Fruit fly (Drosophila melanogaster): Measurements from ENCODE around the gene Act5C.
A peak's percentile ranks its signal among the peaks of the same experiment; 100 is the strongest.

The Act5C gene

DNA sequence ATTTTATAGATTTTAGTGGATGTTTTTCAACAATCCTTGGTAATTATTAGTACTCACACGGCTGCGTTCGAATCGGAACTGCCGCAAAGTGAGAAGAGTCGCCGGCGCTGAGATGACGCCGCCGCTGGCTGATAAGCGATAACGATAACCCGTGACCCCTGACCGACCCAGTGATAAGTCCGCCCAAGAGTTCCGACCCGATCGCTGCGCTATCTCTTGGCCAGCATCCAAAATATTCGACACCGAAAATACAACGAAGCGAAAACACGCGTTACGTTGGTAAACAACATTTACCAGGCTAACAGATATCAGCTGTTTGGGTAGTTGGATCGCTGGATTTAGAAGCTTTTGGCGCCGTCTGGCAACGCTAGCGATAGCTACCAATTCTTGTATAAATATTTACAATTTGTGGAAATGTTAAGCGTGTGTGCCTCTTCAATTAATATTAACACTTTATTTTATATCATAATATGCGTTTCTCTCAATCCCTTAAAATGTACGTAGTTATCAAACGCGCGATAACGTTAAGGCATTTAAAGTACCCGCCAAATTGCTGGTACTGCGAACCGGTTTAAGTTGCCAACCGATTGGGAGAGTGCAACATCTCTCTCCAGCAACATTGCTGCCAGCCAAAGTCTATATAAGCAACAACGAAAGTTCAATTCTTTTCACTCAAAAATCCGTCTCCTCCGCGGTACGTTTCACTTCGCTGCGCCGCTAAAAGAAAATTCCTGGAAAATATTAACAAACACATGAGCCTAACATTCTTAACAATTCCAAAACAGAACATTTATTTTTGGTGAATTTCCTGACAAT is 16.0 kb downstream of the Act5C start, which contains the start of the genes Shmt and CG3726 (continued):
- TF ChIP-seq CG11398 (GFP tag; optimal IDR thresholded peaks at IDR 0.05) (no peak), CG3847 (GFP tag; IDR thresholded peaks at IDR 0.05) (peak; percentile 41; the same call in 1 of the 2 replicates), unpg (GFP tag; optimal IDR thresholded peaks at IDR 0.05) (peak; percentile 9), CG8290 (GFP tag; optimal IDR thresholded peaks at IDR 0.05) (no peak), CG8290 (tag; optimal IDR thresholded peaks at IDR 0.05) (peak in 1 of 2 experiments; percentile 40), phol (tag; optimal IDR thresholded peaks at IDR 0.05) (no peak), Sry-δ (GFP tag; optimal IDR thresholded peaks at IDR 0.05) (no peak)

DNA sequence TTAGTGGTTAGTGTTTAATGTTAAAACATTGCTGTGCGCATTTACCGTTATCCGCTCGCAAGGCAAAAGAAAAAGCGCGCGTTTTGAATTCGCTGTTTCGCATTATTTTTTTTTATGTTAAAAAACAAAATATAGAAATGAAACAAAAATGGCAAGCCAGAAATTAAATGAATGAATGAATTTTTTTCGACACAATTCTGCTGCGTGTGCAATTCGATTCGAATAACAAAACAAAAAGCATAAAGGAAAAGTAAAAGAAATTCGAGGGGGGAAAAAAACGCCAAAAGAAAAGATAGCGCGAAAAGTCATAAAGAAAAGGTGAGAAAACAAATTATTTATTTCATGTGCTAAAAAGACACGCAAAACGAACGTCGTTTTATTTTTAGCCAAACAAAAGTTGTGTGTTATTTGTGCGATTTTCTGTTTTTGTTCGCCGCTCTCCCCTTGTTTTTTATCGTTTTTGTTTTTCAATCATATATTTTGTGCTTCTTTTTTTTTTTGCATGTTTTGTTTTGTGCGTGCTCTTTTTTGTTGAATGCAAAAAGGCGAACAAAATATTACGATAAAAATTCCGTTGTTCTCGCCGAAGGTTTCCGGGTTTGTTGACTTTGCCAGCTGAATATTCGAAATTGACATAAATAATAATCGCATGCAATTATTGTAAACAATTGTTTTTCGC is 16.8 kb downstream of the Act5C start:
- TF ChIP-seq CG34224 (GFP tag; IDR thresholded peaks at IDR 0.05; ENCODE audit: partially characterized antibody) (no peak), CG16779 (GFP tag; IDR thresholded peaks at IDR 0.05) (no peak), CG4730 (GFP tag; IDR thresholded peaks at IDR 0.05) (no peak), Ets65A (GFP tag) (peak; percentile 33), Hmx (GFP tag; optimal IDR thresholded peaks at IDR 0.05) (no peak), CG1024 (GFP tag; IDR thresholded peaks at IDR 0.05) (no peak), nom (GFP tag; optimal IDR thresholded peaks at IDR 0.05) (peak; percentile 4), CoRest (tag; optimal IDR thresholded peaks at IDR 0.05) (no peak), zen2 (GFP tag; IDR thresholded peaks at IDR 0.05; ENCODE audit: partially characterized antibody) (no peak), Atf6 (GFP tag; IDR thresholded peaks at IDR 0.05) (peak; percentile 20; the same call in 1 of the 2 replicates), Tbp (GFP tag; optimal IDR thresholded peaks at IDR 0.05) (no peak)

DNA sequence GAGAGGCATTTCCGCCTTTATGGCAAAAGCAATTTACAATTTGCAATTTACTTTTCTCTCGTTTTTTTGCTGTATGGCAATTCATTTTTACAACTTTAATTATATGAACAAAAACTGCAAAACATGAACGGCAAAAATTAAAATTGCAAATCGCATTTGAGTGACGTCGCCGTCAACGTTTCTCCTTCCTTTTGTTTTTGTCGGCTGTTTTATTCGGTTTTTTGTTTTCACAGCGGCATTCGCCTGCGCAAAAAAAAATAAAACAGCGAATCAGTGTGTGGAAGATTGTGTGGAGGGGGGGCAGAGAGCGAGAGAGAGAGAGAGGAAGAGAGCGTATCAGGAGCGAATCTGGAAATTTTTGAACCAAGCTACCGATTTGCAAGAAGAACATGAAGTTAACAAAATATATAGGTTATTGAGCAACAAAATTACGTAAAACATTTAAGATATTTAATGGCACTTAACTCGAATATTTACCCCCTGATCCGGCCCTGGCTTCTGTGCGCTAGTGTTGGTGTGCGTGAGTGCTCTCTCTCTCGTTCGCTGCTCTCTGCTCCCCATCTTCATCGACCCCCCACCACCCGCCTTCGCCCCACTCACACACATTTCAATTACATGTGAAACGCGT is 18.0 kb downstream of the Act5C start:
- TF ChIP-seq Sry-β (GFP tag; optimal IDR thresholded peaks at IDR 0.05) (peak; percentile 49), pfk (GFP tag; optimal IDR thresholded peaks at IDR 0.05) (peak; percentile 49), CG15514 (GFP tag; optimal IDR thresholded peaks at IDR 0.05) (peak; percentile 95), CG6854 (GFP tag; optimal IDR thresholded peaks at IDR 0.05) (peak; percentile 97), CG7928 (GFP tag; optimal IDR thresholded peaks at IDR 0.05) (peak; percentile 84), ERR (GFP tag; optimal IDR thresholded peaks at IDR 0.05) (peak; percentile 99), eyg (GFP tag; optimal IDR thresholded peaks at IDR 0.05) (peak; percentile 97), Taf1 (GFP tag; IDR thresholded peaks at IDR 0.05) (peak; percentile 100), CG7556 (GFP tag; optimal IDR thresholded peaks at IDR 0.05) (peak; percentile 98), otp (GFP tag; IDR thresholded peaks at IDR 0.05) (peak; percentile 99), CG9797 (GFP tag; optimal IDR thresholded peaks at IDR 0.05) (peak; percentile 57), CG6765 (GFP tag; optimal IDR thresholded peaks at IDR 0.05) (peak; percentile 96), CG3995 (GFP tag; optimal IDR thresholded peaks at IDR 0.05) (peak; percentile 84), CG8359 (GFP tag; optimal IDR thresholded peaks at IDR 0.05; ENCODE audit: borderline replicate concordance) (peak; percentile 93), lov (optimal IDR thresholded peaks at IDR 0.05) (no peak), lov (GFP tag; IDR thresholded peaks at IDR 0.05) (peak; percentile 99), slou (GFP tag; optimal IDR thresholded peaks at IDR 0.05) (peak; percentile 98), CG11695 (GFP tag; IDR thresholded peaks at IDR 0.05) (peak; percentile 98), dpn (GFP tag; optimal IDR thresholded peaks at IDR 0.05) (peak; percentile 99), dmrt99B (tag; optimal IDR thresholded peaks at IDR 0.05) (peak; percentile 99), CG30020 (tag; optimal IDR thresholded peaks at IDR 0.05) (peak; percentile 82), h (optimal IDR thresholded peaks at IDR 0.05) (no peak), ham (GFP tag; IDR thresholded peaks at IDR 0.05) (peak; percentile 98), HLH3B (GFP tag; IDR thresholded peaks at IDR 0.05) (peak; percentile 100), Nf-YA (GFP tag; IDR thresholded peaks at IDR 0.05) (peak; percentile 98), Bteb2 (GFP tag; optimal IDR thresholded peaks at IDR 0.05) (peak; percentile 98), CG6272 (GFP tag; IDR thresholded peaks at IDR 0.05) (peak; percentile 98), crol (GFP tag; IDR thresholded peaks at IDR 0.05) (peak; percentile 95)

All from whole organism, embryonic.